Fruit fly (Drosophila melanogaster): Measurements from ENCODE around the gene Trm7-34.

Gene Trm7-34

DNA sequence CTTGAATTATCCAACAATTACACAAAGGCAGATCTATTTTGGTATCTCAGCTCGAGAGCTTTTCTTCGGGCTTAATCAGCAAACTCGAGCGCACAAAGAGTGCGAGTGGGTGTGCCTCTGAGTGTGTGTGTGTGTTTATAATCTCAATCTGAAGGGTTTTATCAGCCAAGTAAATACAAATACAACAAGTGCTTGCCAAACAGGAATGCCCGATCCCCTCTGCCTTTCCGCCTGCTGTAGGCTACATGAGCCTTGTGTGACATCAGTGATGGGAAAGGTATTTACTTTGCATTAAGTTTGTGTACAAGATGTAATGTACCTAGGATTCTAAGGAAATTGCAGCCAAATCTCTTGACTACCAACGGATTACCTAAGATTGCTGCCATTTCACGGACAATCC, 44.3 kb downstream of the Trm7-34 start:
- peak; percentile 58 for TF ChIP-seq CG7368 (GFP tag; optimal IDR thresholded peaks at IDR 0.05)
- TF ChIP-seq CG8632 (GFP tag; optimal IDR thresholded peaks at IDR 0.05), result no peak
- peak; percentile 41; the same call in 2 of the 3 replicates for TF ChIP-seq eg (GFP tag; IDR thresholded peaks at IDR 0.05)
- TF ChIP-seq spab (GFP tag; optimal IDR thresholded peaks at IDR 0.05), result peak; percentile 24
- TF ChIP-seq CG1621 (tag; optimal IDR thresholded peaks at IDR 0.05), result no peak
- peak; percentile 43 for TF ChIP-seq CG6792 (GFP tag; optimal IDR thresholded peaks at IDR 0.05)
- peak; percentile 72 for TF ChIP-seq CG6163 (GFP tag; IDR thresholded peaks at IDR 0.05)
- TF ChIP-seq CG16779 (tag; optimal IDR thresholded peaks at IDR 0.05), result no peak
- TF ChIP-seq lz (GFP tag; optimal IDR thresholded peaks at IDR 0.05), result peak; percentile 3
- no peak for TF ChIP-seq net (GFP tag; optimal IDR thresholded peaks at IDR 0.05)
- no peak for TF ChIP-seq fkh (GFP tag; optimal IDR thresholded peaks at IDR 0.05)
- no peak for TF ChIP-seq CG3919 (GFP tag; optimal IDR thresholded peaks at IDR 0.05)
- TF ChIP-seq CG32006 (GFP tag; optimal IDR thresholded peaks at IDR 0.05), result no peak
- peak; percentile 18 for TF ChIP-seq vri (GFP tag; optimal IDR thresholded peaks at IDR 0.05)
- no peak for TF ChIP-seq Smox (GFP tag; optimal IDR thresholded peaks at IDR 0.05)
- TF ChIP-seq CG3032 (tag; optimal IDR thresholded peaks at IDR 0.05), result no peak
- TF ChIP-seq CG10669 (GFP tag; optimal IDR thresholded peaks at IDR 0.05), result peak; percentile 52
- peak; percentile 48 for TF ChIP-seq esn (GFP tag; optimal IDR thresholded peaks at IDR 0.05)
- peak; percentile 24 for TF ChIP-seq Blimp-1 (GFP tag; optimal IDR thresholded peaks at IDR 0.05)
- no peak for TF ChIP-seq CG11902 (GFP tag; optimal IDR thresholded peaks at IDR 0.05)
- TF ChIP-seq svp (GFP tag), result peak; percentile 22
- TF ChIP-seq CG8119 (GFP tag; IDR thresholded peaks at IDR 0.05), result no peak
- TF ChIP-seq CG6854 (GFP tag; optimal IDR thresholded peaks at IDR 0.05), result peak; percentile 56
- no peak for TF ChIP-seq Hr39 (GFP tag; optimal IDR thresholded peaks at IDR 0.05)
- TF ChIP-seq CG4318 (GFP tag; optimal IDR thresholded peaks at IDR 0.05), result no peak
- TF ChIP-seq salr (GFP tag; optimal IDR thresholded peaks at IDR 0.05), result peak in 1 of 2 experiments; percentile 30
- TF ChIP-seq achi (GFP tag; optimal IDR thresholded peaks at IDR 0.05), result no peak
- TF ChIP-seq CG34406 (GFP tag; optimal IDR thresholded peaks at IDR 0.05), result peak; percentile 42
- peak; percentile 13 for TF ChIP-seq Sox14 (GFP tag; optimal IDR thresholded peaks at IDR 0.05)
- no peak for TF ChIP-seq Met (GFP tag; optimal IDR thresholded peaks at IDR 0.05)
- TF ChIP-seq fd59A (GFP tag; optimal IDR thresholded peaks at IDR 0.05), result peak; percentile 35
- no peak for TF ChIP-seq Ets96B (tag; optimal IDR thresholded peaks at IDR 0.05)
- no peak for TF ChIP-seq Sox102F (GFP tag; optimal IDR thresholded peaks at IDR 0.05)
- peak; percentile 51 for TF ChIP-seq topi (GFP tag; optimal IDR thresholded peaks at IDR 0.05)
- peak; percentile 3 for TF ChIP-seq CG8319 (GFP tag; optimal IDR thresholded peaks at IDR 0.05)
- TF ChIP-seq fd85E (GFP tag; optimal IDR thresholded peaks at IDR 0.05), result no peak
- TF ChIP-seq Eip78C (GFP tag), result peak; percentile 87
- TF ChIP-seq CG6808 (GFP tag; optimal IDR thresholded peaks at IDR 0.05), result peak; percentile 23
- no peak for TF ChIP-seq acj6 (GFP tag; optimal IDR thresholded peaks at IDR 0.05)
- TF ChIP-seq ss (GFP tag; optimal IDR thresholded peaks at IDR 0.05), result peak in 1 of 2 experiments; percentile 57
- TF ChIP-seq Eip75B (GFP tag; optimal IDR thresholded peaks at IDR 0.05), result peak; percentile 13
- no peak for TF ChIP-seq Hr4 (GFP tag; optimal IDR thresholded peaks at IDR 0.05)
- no peak for TF ChIP-seq dsx (GFP tag; optimal IDR thresholded peaks at IDR 0.05; ENCODE audit: poor library complexity, severe bottlenecking)

DNA sequence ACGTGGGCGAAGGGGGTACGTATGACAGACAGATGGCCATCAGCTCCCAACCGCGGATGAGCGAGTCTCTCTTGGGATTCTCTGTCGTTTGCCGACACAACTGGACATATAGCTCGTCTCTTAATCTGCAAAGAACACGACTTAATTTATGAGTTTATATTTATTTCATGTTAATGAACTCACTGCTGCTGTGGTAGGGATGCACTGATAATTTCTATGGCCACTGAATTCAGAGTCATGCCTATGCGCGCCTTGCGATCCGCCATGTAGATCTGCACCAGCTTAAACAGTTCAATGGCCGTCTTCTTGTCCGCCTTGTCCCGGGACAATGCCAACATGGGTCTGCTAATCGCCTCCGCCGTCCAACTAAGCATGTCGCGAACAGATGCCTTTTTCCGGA, 48.7 kb downstream of the Trm7-34 start:
- TF ChIP-seq vri (GFP tag; optimal IDR thresholded peaks at IDR 0.05), result no peak
- peak; percentile 81 for TF ChIP-seq svp (GFP tag)

All from whole organism, prepupa.